Worm (Caenorhabditis elegans) whole organism, L2 larva: ENCODE results near the gene cri-2.

Experiments used
- C34F6.9 ChIP-seq: fragments of 150-350 bp; optimal IDR thresholded peaks from 2 replicates; lab custom pipeline; 2014; ENCODE audit warnings: missing biosample characterization, missing genetic modification characterization
- F13H6.1 ChIP-seq: sonication (generic microtip); optimal IDR thresholded peaks from 2 replicates; lab custom pipeline; 2016; ENCODE audit warnings: missing genetic modification characterization, missing compliant biosample characterization
- R02D3.7 ChIP-seq: fragments of 150-350 bp; optimal IDR thresholded peaks from 2 replicates; lab custom pipeline; 2014; ENCODE audit warnings: missing biosample characterization, missing genetic modification characterization
- Y55F3AM.14 ChIP-seq: fragments of 200-800 bp; sonication (Bioruptor generic); optimal IDR thresholded peaks from 2 replicates; lab custom pipeline; 2018; ENCODE audit warnings: mild to moderate bottlenecking, missing genetic modification characterization, missing compliant biosample characterization
- ZK546.5 ChIP-seq: sonication (generic microtip); optimal IDR thresholded peaks from 2 replicates; lab custom pipeline; 2017; ENCODE audit warnings: missing biosample characterization, missing genetic modification characterization
- alr-1 ChIP-seq: fragments of 150-350 bp; optimal IDR thresholded peaks from 2 replicates; lab custom pipeline; 2014; ENCODE audit warnings: missing biosample characterization, missing genetic modification characterization
- aly-2 ChIP-seq: fragments of 150-350 bp; optimal IDR thresholded peaks from 2 replicates; lab custom pipeline; 2014; ENCODE audit warnings: missing biosample characterization, missing genetic modification characterization
- ama-1 ChIP-seq: fragments of 150-350 bp; optimal IDR thresholded peaks from 2 replicates; lab custom pipeline; 2018; ENCODE audit warnings: inconsistent platforms
- blmp-1 ChIP-seq: sonication (generic microtip); optimal IDR thresholded peaks from 2 replicates; lab custom pipeline; 2017; ENCODE audit warnings: missing genetic modification characterization, mild to moderate bottlenecking, missing compliant biosample characterization, antibody characterized with exemption, moderate library complexity; ENCODE audit not compliant: insufficient read depth
- ceh-16 ChIP-seq: fragments of 150-350 bp; optimal IDR thresholded peaks from 2 replicates; lab custom pipeline; 2014; ENCODE audit warnings: missing biosample characterization, missing genetic modification characterization
- ceh-82 ChIP-seq: fragments of 150-350 bp; optimal IDR thresholded peaks from 2 replicates; lab custom pipeline; 2014; ENCODE audit warnings: missing biosample characterization, missing genetic modification characterization
- crh-2 ChIP-seq: sonication (generic microtip); optimal IDR thresholded peaks from 2 replicates; lab custom pipeline; 2017; ENCODE audit warnings: missing biosample characterization, missing genetic modification characterization
- dmd-4 ChIP-seq: sonication (generic microtip); optimal IDR thresholded peaks from 2 replicates; lab custom pipeline; 2017; ENCODE audit warnings: missing biosample characterization, missing genetic modification characterization
- egl-27 ChIP-seq: sonication (generic microtip); optimal IDR thresholded peaks from 3 replicates; lab custom pipeline; 2017; ENCODE audit warnings: missing biosample characterization, missing genetic modification reagents, missing genetic modification characterization
- elt-3 ChIP-seq: sonication (generic microtip); optimal IDR thresholded peaks from 2 replicates; lab custom pipeline; 2017; ENCODE audit warnings: missing biosample characterization, missing genetic modification characterization
- lin-11 ChIP-seq: fragments of 150-350 bp; sonication (generic microtip); optimal IDR thresholded peaks from 2 replicates; lab custom pipeline; 2014; ENCODE audit warnings: missing biosample characterization, missing genetic modification characterization, inconsistent platforms, mixed read lengths
- lin-13 ChIP-seq: fragments of 150-350 bp; optimal IDR thresholded peaks from 2 replicates; lab custom pipeline; 2014; ENCODE audit warnings: missing biosample characterization, missing genetic modification reagents, missing genetic modification characterization
- lin-39 ChIP-seq: fragments of 150-350 bp; optimal IDR thresholded peaks from 2 replicates; lab custom pipeline; 2014; ENCODE audit warnings: missing biosample characterization, missing genetic modification reagents, missing genetic modification characterization
- lsy-2 ChIP-seq, 2 experiments: fragments of 150-350 bp in 1 of 2; sonication (generic microtip) in 1 of 2; optimal IDR thresholded peaks; 2 replicates each; lab custom pipeline; 2014 to 2017; ENCODE audit warnings: missing biosample characterization in 2 of 2, missing genetic modification characterization in 2 of 2
- mab-5 ChIP-seq: fragments of 150-350 bp; optimal IDR thresholded peaks from 2 replicates; lab custom pipeline; 2014; ENCODE audit warnings: missing biosample characterization, missing genetic modification characterization
- mdl-1 ChIP-seq, 2 experiments: fragments of 150-350 bp in 1 of 2; sonication (generic microtip) in 1 of 2; optimal IDR thresholded peaks; 2 replicates each; lab custom pipeline; 2017; ENCODE audit warnings: missing biosample characterization in 2 of 2, missing genetic modification characterization in 2 of 2
- nhr-10 ChIP-seq: sonication (generic microtip); optimal IDR thresholded peaks from 2 replicates; lab custom pipeline; 2017; ENCODE audit warnings: missing biosample characterization, missing genetic modification characterization
- nhr-11 ChIP-seq: fragments of 150-350 bp; optimal IDR thresholded peaks from 2 replicates; lab custom pipeline; 2014; ENCODE audit warnings: missing biosample characterization, missing genetic modification characterization
- nhr-12 ChIP-seq: fragments of 150-350 bp; optimal IDR thresholded peaks from 2 replicates; lab custom pipeline; 2014; ENCODE audit warnings: missing biosample characterization, missing genetic modification characterization
- nhr-129 ChIP-seq: fragments of 150-350 bp; optimal IDR thresholded peaks from 2 replicates; lab custom pipeline; 2014; ENCODE audit warnings: missing biosample characterization, missing genetic modification characterization
- nhr-23 ChIP-seq: fragments of 150-350 bp; optimal IDR thresholded peaks from 2 replicates; lab custom pipeline; 2014; ENCODE audit warnings: missing biosample characterization, missing genetic modification reagents, missing genetic modification characterization
- nhr-237 ChIP-seq: fragments of 150-350 bp; optimal IDR thresholded peaks from 2 replicates; lab custom pipeline; 2014; ENCODE audit warnings: missing biosample characterization, missing genetic modification characterization
- nhr-6 ChIP-seq: fragments of 150-350 bp; optimal IDR thresholded peaks from 2 replicates; lab custom pipeline; 2014; ENCODE audit warnings: missing biosample characterization, missing genetic modification characterization
- nhr-77 ChIP-seq: fragments of 150-350 bp; optimal IDR thresholded peaks from 2 replicates; lab custom pipeline; 2014; ENCODE audit warnings: missing biosample characterization, missing genetic modification characterization
- peb-1 ChIP-seq: fragments of 150-350 bp; optimal IDR thresholded peaks from 2 replicates; lab custom pipeline; 2014; ENCODE audit warnings: missing biosample characterization, missing genetic modification characterization
- sem-4 ChIP-seq: fragments of 150-350 bp; optimal IDR thresholded peaks from 2 replicates; lab custom pipeline; 2014; ENCODE audit warnings: missing biosample characterization, missing genetic modification reagents, missing genetic modification characterization
- skn-1 ChIP-seq: sonication (generic microtip); optimal IDR thresholded peaks from 2 replicates; lab custom pipeline; 2017; ENCODE audit warnings: missing biosample characterization, missing genetic modification characterization
- sma-3 ChIP-seq: sonication (generic microtip); optimal IDR thresholded peaks from 2 replicates; lab custom pipeline; 2016; ENCODE audit warnings: missing genetic modification reagents, missing genetic modification characterization, missing compliant biosample characterization
- sma-9 ChIP-seq, 2 experiments: fragments of 150-350 bp in 1 of 2; sonication (generic microtip) in 1 of 2; optimal IDR thresholded peaks; 2 replicates each; lab custom pipeline; 2014 to 2016; ENCODE audit warnings: missing genetic modification characterization in 2 of 2, mild to moderate bottlenecking in 1 of 2, missing biosample characterization in 1 of 2, missing compliant biosample characterization in 1 of 2, missing genetic modification reagents in 1 of 2, moderate library complexity in 1 of 2
- snpc-4 ChIP-seq: fragments of 150-350 bp; optimal IDR thresholded peaks from 2 replicates; lab custom pipeline; 2014; ENCODE audit warnings: missing biosample characterization, missing genetic modification characterization
- unc-39 ChIP-seq: fragments of 150-350 bp; optimal IDR thresholded peaks from 2 replicates; lab custom pipeline; 2014; ENCODE audit warnings: missing biosample characterization, missing genetic modification characterization
- unc-55 ChIP-seq: fragments of 150-350 bp; sonication (generic microtip); optimal IDR thresholded peaks from 3 replicates; lab custom pipeline; 2014; ENCODE audit warnings: missing biosample characterization, missing genetic modification reagents, missing genetic modification characterization
- zag-1 ChIP-seq: fragments of 150-350 bp; optimal IDR thresholded peaks from 2 replicates; lab custom pipeline; 2014; ENCODE audit warnings: missing biosample characterization, missing genetic modification characterization
- ztf-1 ChIP-seq: fragments of 200-800 bp; sonication (Bioruptor generic); conservative IDR thresholded peaks from 2 replicates; pipeline ENCODE4 v1.3.6; 2022; ENCODE audit warnings: missing genetic modification characterization, missing compliant biosample characterization
- ztf-11 ChIP-seq: sonication (generic microtip); optimal IDR thresholded peaks from 2 replicates; lab custom pipeline; 2017; ENCODE audit warnings: missing biosample characterization, missing genetic modification characterization
- ztf-4 ChIP-seq: fragments of 150-350 bp; optimal IDR thresholded peaks from 2 replicates; lab custom pipeline; 2014; ENCODE audit warnings: missing biosample characterization, missing genetic modification characterization

The cri-2 gene

ce11 chrV:8221083-8221538 lies 19.5 kb downstream of the cri-2 start, which contains the start of the genes cogc-6 and air-1 (continued):
- peak; percentile 48 for TF ChIP-seq C34F6.9 (tag; lab: Kevin White, UChicago)
- TF ChIP-seq peb-1 (tag; lab: Kevin White, UChicago): no peak
- no peak for TF ChIP-seq dmd-4 (tag; lab: Kevin White, UChicago)
- peak; percentile 34 for TF ChIP-seq unc-55 (GFP tag; lab: Kevin White, UChicago)
- TF ChIP-seq unc-39 (tag; lab: Kevin White, UChicago): no peak

ce11 chrV:8223417-8223816 lies 21.8 kb downstream of the cri-2 start:
- TF ChIP-seq ztf-1 (GFP tag; lab: Robert Waterston, UW) (no peak), ZK546.5 (no peak), unc-55 (GFP tag; lab: Kevin White, UChicago) (no peak), zag-1 (tag; lab: Kevin White, UChicago) (no peak)

ce11 chrV:8224634-8225033 lies 23.0 kb downstream of the cri-2 start, which contains the start of gene pax-1:
TSS of gene pax-1 (plus strand) at chrV:8224934.
- TF ChIP-seq nhr-10 (tag; lab: Kevin White, UChicago): no peak
- TF ChIP-seq lin-11 (tag; lab: Kevin White, UChicago): no peak
- TF ChIP-seq dmd-4 (tag; lab: Kevin White, UChicago): no peak
- TF ChIP-seq ztf-1 (GFP tag; lab: Robert Waterston, UW): no peak
- TF ChIP-seq lin-39: no peak
- TF ChIP-seq unc-55 (GFP tag; lab: Kevin White, UChicago): no peak
- TF ChIP-seq ZK546.5: no peak
- TF ChIP-seq nhr-23 (tag; lab: Kevin White, UChicago): no peak
- no peak for TF ChIP-seq sma-9 (GFP tag; optimal IDR thresholded peaks at IDR 0.05; lab: Kevin White, UChicago)
- TF ChIP-seq sma-9 (tag; optimal IDR thresholded peaks at IDR 0.05; lab: Kevin White, UChicago): no peak
- no peak for TF ChIP-seq alr-1 (tag; lab: Kevin White, UChicago)
- TF ChIP-seq lin-13: no peak
- TF ChIP-seq sma-3 (GFP tag; lab: Kevin White, UChicago): no peak
- TF ChIP-seq elt-3: no peak
- no peak for TF ChIP-seq aly-2 (tag; lab: Kevin White, UChicago)
- TF ChIP-seq ztf-4 (tag; lab: Kevin White, UChicago): no peak
- TF ChIP-seq R02D3.7 (tag; lab: Kevin White, UChicago): no peak
- no peak for TF ChIP-seq peb-1 (tag; lab: Kevin White, UChicago)

ce11 chrV:8226812-8227211 lies 25.2 kb downstream of the cri-2 start, which contains the start of gene K07C11.10:
TSS of gene K07C11.10 (minus strand) at chrV:8226912.
- TF ChIP-seq ama-1 (lab: Kevin White, UChicago) (no peak), nhr-6 (tag; lab: Kevin White, UChicago) (no peak), ztf-1 (GFP tag; lab: Robert Waterston, UW) (no peak)
- TF ChIP-seq, all 48 proteins: peak for 0

- peak; percentile 65 to 78 for TF ChIP-seq lsy-2 (tag; optimal IDR thresholded peaks at IDR 0.05; lab: Kevin White, UChicago)
- TF ChIP-seq lin-13: peak; percentile 77
- TF ChIP-seq nhr-12 (tag; lab: Kevin White, UChicago): no peak
- peak; percentile 91 for TF ChIP-seq sma-9 (GFP tag; optimal IDR thresholded peaks at IDR 0.05; lab: Kevin White, UChicago)
- TF ChIP-seq sma-9 (tag; optimal IDR thresholded peaks at IDR 0.05; lab: Kevin White, UChicago): no peak
- no peak for TF ChIP-seq dmd-4 (tag; lab: Kevin White, UChicago)
- TF ChIP-seq nhr-129 (tag; lab: Kevin White, UChicago): peak; percentile 63
- TF ChIP-seq unc-39 (tag; lab: Kevin White, UChicago): no peak
- no peak for TF ChIP-seq ztf-4 (tag; lab: Kevin White, UChicago)
- TF ChIP-seq blmp-1 (tag; lab: Kevin White, UChicago): no peak
- TF ChIP-seq ztf-1 (GFP tag; lab: Robert Waterston, UW): no peak
- no peak for TF ChIP-seq skn-1 (tag; lab: Kevin White, UChicago)
- TF ChIP-seq sma-3 (GFP tag; lab: Kevin White, UChicago): peak; percentile 94
- no peak for TF ChIP-seq nhr-6 (tag; lab: Kevin White, UChicago)
- TF ChIP-seq lin-11 (tag; lab: Kevin White, UChicago): peak; percentile 7
- TF ChIP-seq ceh-82 (tag; lab: Kevin White, UChicago): no peak
- peak; percentile 29 for TF ChIP-seq nhr-10 (tag; lab: Kevin White, UChicago)
- TF ChIP-seq ama-1 (lab: Kevin White, UChicago): peak; percentile 96
- TF ChIP-seq nhr-237 (tag; lab: Kevin White, UChicago): no peak
- peak; percentile 99 for TF ChIP-seq snpc-4 (tag; lab: Kevin White, UChicago)
- TF ChIP-seq F13H6.1 (tag; lab: Kevin White, UChicago): peak; percentile 88
- peak; percentile 65 for TF ChIP-seq sem-4
- TF ChIP-seq egl-27: peak; percentile 80
- peak; percentile 40 for TF ChIP-seq ceh-16 (tag; lab: Kevin White, UChicago)
- no peak for TF ChIP-seq elt-3
- TF ChIP-seq zag-1 (tag; lab: Kevin White, UChicago): peak; percentile 23
- TF ChIP-seq peb-1 (tag; lab: Kevin White, UChicago): no peak
- TF ChIP-seq Y55F3AM.14: peak; percentile 6
- no peak for TF ChIP-seq alr-1 (tag; lab: Kevin White, UChicago)
- no peak for TF ChIP-seq ztf-11 (tag; lab: Kevin White, UChicago)
- peak; percentile 34 for TF ChIP-seq nhr-11 (tag; lab: Kevin White, UChicago)
- no peak for TF ChIP-seq nhr-23 (tag; lab: Kevin White, UChicago)
- TF ChIP-seq crh-2 (tag; lab: Kevin White, UChicago): peak; percentile 89
- TF ChIP-seq nhr-77: peak; percentile 63
- TF ChIP-seq mdl-1 (tag; optimal IDR thresholded peaks at IDR 0.05; lab: Kevin White, UChicago): peak; percentile 49 to 65
- TF ChIP-seq mab-5: no peak
Observed at ce11 chrV:8228712-8229119, 27.1 kb downstream of the cri-2 start.
